Worm (Caenorhabditis elegans) whole organism, early embryonic: ENCODE results near the gene C04A2.15.

Experiments used
- ama-1 ChIP-seq: fragments of 150-350 bp; optimal IDR thresholded peaks from 2 replicates; lab custom pipeline; 2014
- ceh-36 ChIP-seq: sonication (generic microtip); optimal IDR thresholded peaks from 2 replicates; lab custom pipeline; 2016; ENCODE audit warnings: missing genetic modification characterization, inconsistent platforms, missing compliant biosample characterization
- flt-1 ChIP-seq: fragments of 200-800 bp; sonication (Bioruptor generic); IDR thresholded peaks from 2 replicates; pipeline ENCODE4 v1.3.6; 2022; ENCODE audit warnings: missing genetic modification characterization, missing compliant biosample characterization
- hmbx-1 ChIP-seq: sonication (generic microtip); optimal IDR thresholded peaks from 2 replicates; lab custom pipeline; 2016; ENCODE audit warnings: mild to moderate bottlenecking, missing genetic modification characterization, missing compliant biosample characterization
- hnd-1 ChIP-seq: sonication (generic microtip); optimal IDR thresholded peaks from 2 replicates; lab custom pipeline; 2016; ENCODE audit warnings: missing genetic modification characterization, missing compliant biosample characterization

- TF ChIP-seq ama-1 (lab: Kevin White, UChicago) (peak; percentile 30), hmbx-1 (no peak), flt-1 (GFP tag; lab: Robert Waterston, UW) (no peak), hnd-1 (tag; lab: Kevin White, UChicago) (no peak), ceh-36 (tag; lab: Kevin White, UChicago) (no peak)
Measured at ce11 chrII:6843211-6843610, 8.8 kb upstream of the C04A2.15 start.
